ENCODE assay signal across 4 worm cellular contexts in genomic region chrX:13730209-13730975, ce11.
TF ChIP-seq lines count a peak whose summit lies in the region.

No protein-coding gene starts in this region.

TF ChIP-seq in whole organism, L2 larva, 48 proteins besides CTCF, POLR2A, EP300 and RAD21 (continues in another document):
- TF ChIP-seq nhr-12 (tag; optimal IDR thresholded peaks at IDR 0.05; lab: Kevin White, UChicago) = no peak
- no peak for TF ChIP-seq alr-1 (tag; optimal IDR thresholded peaks at IDR 0.05; lab: Kevin White, UChicago)
- TF ChIP-seq nhr-237 (tag; optimal IDR thresholded peaks at IDR 0.05; lab: Kevin White, UChicago) = no peak
- TF ChIP-seq R02D3.7 (tag; optimal IDR thresholded peaks at IDR 0.05; lab: Kevin White, UChicago) = no peak
- TF ChIP-seq fos-1 (tag; optimal IDR thresholded peaks at IDR 0.05; lab: Kevin White, UChicago) = peak; percentile 26
- peak; percentile 26 for TF ChIP-seq gmeb-1 (tag; optimal IDR thresholded peaks at IDR 0.05; lab: Kevin White, UChicago)
- peak; percentile 3 for TF ChIP-seq ceh-16 (tag; optimal IDR thresholded peaks at IDR 0.05; lab: Kevin White, UChicago)
- no peak for TF ChIP-seq elt-3 (tag; optimal IDR thresholded peaks at IDR 0.05; lab: Kevin White, UChicago)
- TF ChIP-seq F13H6.1 (tag; optimal IDR thresholded peaks at IDR 0.05; lab: Kevin White, UChicago) = peak; percentile 24
- TF ChIP-seq ZK546.5 (tag; optimal IDR thresholded peaks at IDR 0.05; lab: Kevin White, UChicago) = no peak
- no peak for TF ChIP-seq lin-39 (tag; optimal IDR thresholded peaks at IDR 0.05; lab: Kevin White, UChicago)
- peak; percentile 47 for TF ChIP-seq nhr-129 (tag; optimal IDR thresholded peaks at IDR 0.05; lab: Kevin White, UChicago)
- TF ChIP-seq nhr-11 (tag; optimal IDR thresholded peaks at IDR 0.05; lab: Kevin White, UChicago) = peak; percentile 72
- peak; percentile 21 for TF ChIP-seq lin-13 (GFP tag; optimal IDR thresholded peaks at IDR 0.05; lab: Kevin White, UChicago)
- TF ChIP-seq unc-55 (GFP tag; optimal IDR thresholded peaks at IDR 0.05; lab: Kevin White, UChicago) = peak; percentile 19
- peak; percentile 48 for TF ChIP-seq nhr-25 (tag; optimal IDR thresholded peaks at IDR 0.05; lab: Kevin White, UChicago)
- TF ChIP-seq nhr-6 (tag; optimal IDR thresholded peaks at IDR 0.05; lab: Kevin White, UChicago) = no peak
- no peak for TF ChIP-seq nhr-23 (tag; optimal IDR thresholded peaks at IDR 0.05; lab: Kevin White, UChicago)
- TF ChIP-seq ceh-82 (tag; optimal IDR thresholded peaks at IDR 0.05; lab: Kevin White, UChicago) = no peak
- peak; percentile 33 for TF ChIP-seq blmp-1 (tag; optimal IDR thresholded peaks at IDR 0.05; lab: Kevin White, UChicago; ENCODE audit: insufficient read depth)
- TF ChIP-seq sma-3 (GFP tag; optimal IDR thresholded peaks at IDR 0.05; lab: Kevin White, UChicago) = peak; percentile 50
- TF ChIP-seq sma-9 (GFP tag; optimal IDR thresholded peaks at IDR 0.05; lab: Kevin White, UChicago) = peak; percentile 57
- TF ChIP-seq sma-9 (tag; optimal IDR thresholded peaks at IDR 0.05; lab: Kevin White, UChicago) = no peak
- no peak for TF ChIP-seq ztf-11 (tag; optimal IDR thresholded peaks at IDR 0.05; lab: Kevin White, UChicago)

TF ChIP-seq in whole organism, L4 larva, 104 proteins besides CTCF, POLR2A, EP300 and RAD21 (continues in another document):
- TF ChIP-seq tra-1 (GFP tag; IDR thresholded peaks at IDR 0.05; lab: Robert Waterston, UW) (peak; percentile 78), jun-1 (tag; optimal IDR thresholded peaks at IDR 0.05; lab: Kevin White, UChicago) (no peak), fos-1 (tag; optimal IDR thresholded peaks at IDR 0.05; lab: Kevin White, UChicago) (no peak), lin-13 (GFP tag; optimal IDR thresholded peaks at IDR 0.05; lab: Kevin White, UChicago) (no peak), daf-19 (GFP tag; conservative IDR thresholded peaks at IDR 0.05; lab: Robert Waterston, UW) (no peak), madf-9 (GFP tag; conservative IDR thresholded peaks at IDR 0.05; lab: Robert Waterston, UW) (peak; percentile 84), arid-1 (GFP tag; conservative IDR thresholded peaks at IDR 0.05; lab: Robert Waterston, UW) (peak; percentile 81), mdl-1 (tag; optimal IDR thresholded peaks at IDR 0.05; lab: Kevin White, UChicago) (no peak), Y5F2A.4 (GFP tag; optimal IDR thresholded peaks at IDR 0.05; lab: Kevin White, UChicago) (no peak), nhr-41 (GFP tag; IDR thresholded peaks at IDR 0.05; lab: Robert Waterston, UW) (peak; percentile 39; the same call in 1 of the 2 replicates), hmg-1.1 (GFP tag; IDR thresholded peaks at IDR 0.05; lab: Robert Waterston, UW) (peak; percentile 65), madf-5 (GFP tag; IDR thresholded peaks at IDR 0.05; lab: Robert Waterston, UW) (0 out of 4 replicates have a peak, but pooled peaks have one; percentile 45 to 80), hif-1 (tag; optimal IDR thresholded peaks at IDR 0.05; lab: Kevin White, UChicago) (peak in 1 of 2 experiments; percentile 44), F49E8.2 (tag; optimal IDR thresholded peaks at IDR 0.05; lab: Kevin White, UChicago; ENCODE audit: borderline replicate concordance) (peak; percentile 3), zfp-2 (tag; optimal IDR thresholded peaks at IDR 0.05; lab: Kevin White, UChicago) (peak; percentile 2), spr-1 (tag; optimal IDR thresholded peaks at IDR 0.05; lab: Kevin White, UChicago) (peak; percentile 38), F10B5.3 (tag; optimal IDR thresholded peaks at IDR 0.05; lab: Kevin White, UChicago) (no peak), attf-4 (tag; optimal IDR thresholded peaks at IDR 0.05; lab: Kevin White, UChicago) (no peak), ztf-7 (tag; optimal IDR thresholded peaks at IDR 0.05; lab: Kevin White, UChicago) (no peak), F44E2.7 (GFP tag; IDR thresholded peaks at IDR 0.05; lab: Robert Waterston, UW) (peak; percentile 89), ceh-20 (GFP tag; IDR thresholded peaks at IDR 0.05; lab: Robert Waterston, UW) (peak; percentile 31; the same call in 1 of the 2 replicates), ceh-32 (tag; optimal IDR thresholded peaks at IDR 0.05; lab: Kevin White, UChicago; ENCODE audit: poor library complexity) (no peak), ZK546.5 (tag; optimal IDR thresholded peaks at IDR 0.05; lab: Kevin White, UChicago) (no peak)

TF ChIP-seq in whole organism, late embryonic, 69 proteins besides CTCF, POLR2A, EP300 and RAD21:
- peak; percentile 46 for TF ChIP-seq che-1 (tag; optimal IDR thresholded peaks at IDR 0.05; lab: Kevin White, UChicago)
- peak; percentile 19 for TF ChIP-seq dmd-4 (tag; optimal IDR thresholded peaks at IDR 0.05; lab: Kevin White, UChicago; ENCODE audit: borderline replicate concordance)
- peak; percentile 60 for TF ChIP-seq ceh-18 (tag; optimal IDR thresholded peaks at IDR 0.05; lab: Kevin White, UChicago)
- peak; percentile 17 for TF ChIP-seq gmeb-2 (tag; optimal IDR thresholded peaks at IDR 0.05; lab: Kevin White, UChicago)
- peak; percentile 42 for TF ChIP-seq sox-4 (tag; optimal IDR thresholded peaks at IDR 0.05; lab: Kevin White, UChicago)
- no peak for TF ChIP-seq fkh-6 (tag; optimal IDR thresholded peaks at IDR 0.05; lab: Kevin White, UChicago)
- no peak for TF ChIP-seq tbx-7 (tag; optimal IDR thresholded peaks at IDR 0.05; lab: Kevin White, UChicago)
- peak; percentile 28 for TF ChIP-seq ref-2 (tag; optimal IDR thresholded peaks at IDR 0.05; lab: Kevin White, UChicago)
- TF ChIP-seq ama-1 (optimal IDR thresholded peaks at IDR 0.05; lab: Kevin White, UChicago) = no peak
- peak; percentile 22 for TF ChIP-seq ceh-14 (tag; optimal IDR thresholded peaks at IDR 0.05; lab: Kevin White, UChicago)

TF ChIP-seq in whole organism, mixed stage, embryonic, 35 proteins besides CTCF, POLR2A, EP300 and RAD21:
- TF ChIP-seq ham-2 (GFP tag; optimal IDR thresholded peaks at IDR 0.05; lab: Kevin White, UChicago) (no peak), sptf-1 (tag; optimal IDR thresholded peaks at IDR 0.05; lab: Kevin White, UChicago) (peak; percentile 29), nhr-12 (tag; optimal IDR thresholded peaks at IDR 0.05; lab: Kevin White, UChicago) (no peak), ceh-83 (GFP tag; optimal IDR thresholded peaks at IDR 0.05; lab: Kevin White, UChicago) (no peak), blmp-1 (tag; optimal IDR thresholded peaks at IDR 0.05; lab: Kevin White, UChicago) (no peak), cnd-1 (tag; optimal IDR thresholded peaks at IDR 0.05; lab: Kevin White, UChicago) (no peak), unc-120 (tag; optimal IDR thresholded peaks at IDR 0.05; lab: Kevin White, UChicago; ENCODE audit: poor library complexity, severe bottlenecking) (peak; percentile 85), M03D4.4 (tag; optimal IDR thresholded peaks at IDR 0.05; lab: Kevin White, UChicago) (no peak), sem-2 (GFP tag; optimal IDR thresholded peaks at IDR 0.05; lab: Kevin White, UChicago) (no peak), lsy-2 (tag; optimal IDR thresholded peaks at IDR 0.05; lab: Kevin White, UChicago) (no peak), ces-1 (GFP tag; optimal IDR thresholded peaks at IDR 0.05; lab: Kevin White, UChicago) (no peak), lin-32 (GFP tag; optimal IDR thresholded peaks at IDR 0.05; lab: Kevin White, UChicago) (peak; percentile 17), pha-4 (tag; optimal IDR thresholded peaks at IDR 0.05; lab: Kevin White, UChicago) (no peak), elt-3 (tag; optimal IDR thresholded peaks at IDR 0.05; lab: Kevin White, UChicago) (no peak), mab-5 (tag; optimal IDR thresholded peaks at IDR 0.05; lab: Kevin White, UChicago) (no peak), ceh-39 (tag; optimal IDR thresholded peaks at IDR 0.05; lab: Kevin White, UChicago) (no peak), mls-2 (tag; optimal IDR thresholded peaks at IDR 0.05; lab: Kevin White, UChicago) (peak; percentile 29), unc-39 (tag; optimal IDR thresholded peaks at IDR 0.05; lab: Kevin White, UChicago) (no peak), bed-3 (GFP tag; optimal IDR thresholded peaks at IDR 0.05; lab: Kevin White, UChicago) (no peak), drap-1 (GFP tag; optimal IDR thresholded peaks at IDR 0.05; lab: Kevin White, UChicago) (peak; percentile 20), tbx-8 (GFP tag; optimal IDR thresholded peaks at IDR 0.05; lab: Kevin White, UChicago) (no peak), nhr-237 (tag; optimal IDR thresholded peaks at IDR 0.05; lab: Kevin White, UChicago) (no peak), hlh-1 (tag; optimal IDR thresholded peaks at IDR 0.05; lab: Kevin White, UChicago) (no peak), lin-13 (tag; optimal IDR thresholded peaks at IDR 0.05; lab: Kevin White, UChicago) (no peak), snpc-4 (tag; optimal IDR thresholded peaks at IDR 0.05; lab: Kevin White, UChicago) (no peak), nhr-28 (tag; optimal IDR thresholded peaks at IDR 0.05; lab: Kevin White, UChicago) (no peak), mep-1 (tag; optimal IDR thresholded peaks at IDR 0.05; lab: Kevin White, UChicago) (no peak), flh-1 (GFP tag; optimal IDR thresholded peaks at IDR 0.05; lab: Kevin White, UChicago) (no peak)
